Fruit fly (Drosophila melanogaster) whole organism, embryonic: ENCODE data around the gene GlcAT-P.
A peak's percentile ranks its signal among the peaks of the same experiment; 100 is the strongest.

Source experiments
- Bgb ChIP-seq: fragments of 200-800 bp; sonication (Bioruptor generic); IDR thresholded peaks from 2 replicates; pipeline ENCODE4 v1.3.6; 2022; ENCODE audit warnings: missing biosample characterization, missing genetic modification characterization; ENCODE audit not compliant: partially characterized antibody
- CG12155 ChIP-seq: fragments of 200-800 bp; sonication (Bioruptor generic); optimal IDR thresholded peaks from 3 replicates; lab custom pipeline; 2016; ENCODE audit warnings: missing biosample characterization, missing genetic modification characterization
- CG14860 ChIP-seq: fragments of 200-800 bp; sonication (Bioruptor generic); IDR thresholded peaks from 3 replicates; pipeline ENCODE4 v1.3.6; 2022; ENCODE audit warnings: missing biosample characterization, missing genetic modification characterization; ENCODE audit not compliant: partially characterized antibody
- CG15479 ChIP-seq: fragments of 200-800 bp; sonication (Bioruptor generic); optimal IDR thresholded peaks from 3 replicates; lab custom pipeline; 2019; ENCODE audit warnings: missing biosample characterization, mild to moderate bottlenecking, missing genetic modification characterization, moderate library complexity
- CG15696 ChIP-seq: fragments of 200-800 bp; sonication (Bioruptor generic); optimal IDR thresholded peaks from 2 replicates; lab custom pipeline; 2019; ENCODE audit warnings: missing biosample characterization, mild to moderate bottlenecking, missing genetic modification characterization, moderate library complexity
- CG16813 ChIP-seq: fragments of 200-800 bp; sonication (Bioruptor generic); IDR thresholded peaks from 3 replicates; pipeline ENCODE4 v1.3.6; 2022; ENCODE audit warnings: missing biosample characterization, missing genetic modification characterization; ENCODE audit not compliant: partially characterized antibody
- CG32772 ChIP-seq: fragments of 200-800 bp; sonication (Bioruptor generic); IDR thresholded peaks from 2 replicates; pipeline ENCODE4 v1.3.6; 2022; ENCODE audit warnings: missing biosample characterization, missing genetic modification characterization
- CG6683 ChIP-seq: fragments of 200-800 bp; sonication (Bioruptor generic); optimal IDR thresholded peaks from 2 replicates; lab custom pipeline; 2017; ENCODE audit warnings: missing biosample characterization, mild to moderate bottlenecking, missing genetic modification characterization, missing genetic modification reagents
- CG6791 ChIP-seq: fragments of 200-800 bp; sonication (Bioruptor generic); IDR thresholded peaks from 3 replicates; pipeline ENCODE4 v1.3.6; 2022; ENCODE audit warnings: missing biosample characterization, missing genetic modification characterization; ENCODE audit not compliant: partially characterized antibody
- CG7357 ChIP-seq: fragments of 200-800 bp; sonication (Bioruptor generic); IDR thresholded peaks from 3 replicates; pipeline ENCODE4 v1.3.6; 2022; ENCODE audit warnings: missing biosample characterization, missing genetic modification characterization
- CG7745 ChIP-seq: fragments of 200-800 bp; sonication (Bioruptor generic); optimal IDR thresholded peaks from 2 replicates; lab custom pipeline; 2018; ENCODE audit warnings: missing biosample characterization, mild to moderate bottlenecking, missing genetic modification characterization, moderate library complexity
- CG7839 ChIP-seq: fragments of 200-800 bp; sonication (Bioruptor generic); optimal IDR thresholded peaks from 3 replicates; lab custom pipeline; 2018; ENCODE audit warnings: missing biosample characterization, mild to moderate bottlenecking, missing genetic modification characterization, moderate library complexity
- CTCF ChIP-seq: fragments of 200-800 bp; sonication (Bioruptor generic); optimal IDR thresholded peaks from 2 replicates; lab custom pipeline; 2017; ENCODE audit warnings: missing biosample characterization, mild to moderate bottlenecking, missing genetic modification characterization, moderate library complexity
- Doc2 ChIP-seq: fragments of 200-800 bp; sonication (Bioruptor generic); IDR thresholded peaks from 2 replicates; pipeline ENCODE4 v1.3.6; 2022; ENCODE audit warnings: missing biosample characterization, missing genetic modification characterization
- Fer1 ChIP-seq: fragments of 200-800 bp; sonication (Bioruptor generic); optimal IDR thresholded peaks from 2 replicates; lab custom pipeline; 2017; ENCODE audit warnings: missing biosample characterization, mild to moderate bottlenecking, missing genetic modification characterization
- Neu2 ChIP-seq: fragments of 200-800 bp; sonication (Bioruptor generic); optimal IDR thresholded peaks from 3 replicates; lab custom pipeline; 2016; ENCODE audit warnings: missing biosample characterization, missing genetic modification characterization, borderline replicate concordance
- Rfx ChIP-seq: fragments of 200-800 bp; sonication (Bioruptor generic); IDR thresholded peaks from 2 replicates; pipeline ENCODE4 v1.3.6; 2022; ENCODE audit warnings: missing biosample characterization, missing genetic modification characterization
- Sox102F ChIP-seq: fragments of 200-800 bp; sonication (Bioruptor generic); optimal IDR thresholded peaks from 2 replicates; lab custom pipeline; 2018; ENCODE audit warnings: missing biosample characterization, mild to moderate bottlenecking, missing genetic modification characterization, moderate library complexity
- Spps ChIP-seq: fragments of 200-800 bp; sonication (Bioruptor generic); optimal IDR thresholded peaks from 2 replicates; lab custom pipeline; 2018; ENCODE audit warnings: missing biosample characterization, mild to moderate bottlenecking, missing genetic modification characterization
- Ssrp ChIP-seq: fragments of 200-800 bp; sonication (Bioruptor generic); optimal IDR thresholded peaks from 2 replicates; lab custom pipeline; 2018; ENCODE audit warnings: missing biosample characterization, mild to moderate bottlenecking, missing genetic modification characterization, moderate library complexity
- Stat92E ChIP-seq, 3 experiments: fragments of >200 bp in 2 of 3; fragments of 200-800 bp in 1 of 3; sonication (Bioruptor generic) in 1 of 3; optimal IDR thresholded peaks; 2 replicates each; lab custom pipeline; 2017 to 2019; ENCODE audit warnings: missing biosample characterization in 3 of 3, missing genetic modification characterization in 3 of 3, mild to moderate bottlenecking in 1 of 3, moderate library complexity in 1 of 3
- amos ChIP-seq: fragments of 200-800 bp; sonication (Bioruptor generic); IDR thresholded peaks from 2 replicates; pipeline ENCODE4 v1.3.6; 2022; ENCODE audit warnings: missing biosample characterization, missing genetic modification characterization; ENCODE audit not compliant: partially characterized antibody
- aop ChIP-seq: fragments of 200-800 bp; sonication (Bioruptor generic); IDR thresholded peaks from 2 replicates; pipeline ENCODE4 v1.3.6; 2022; ENCODE audit warnings: missing biosample characterization, missing genetic modification characterization
- bigmax ChIP-seq: fragments of 200-800 bp; sonication (Bioruptor generic); optimal IDR thresholded peaks from 2 replicates; lab custom pipeline; 2018; ENCODE audit warnings: missing biosample characterization, mild to moderate bottlenecking, missing genetic modification characterization
- chn ChIP-seq: fragments of 200-800 bp; sonication (Bioruptor generic); optimal IDR thresholded peaks from 2 replicates; lab custom pipeline; 2016; ENCODE audit warnings: missing biosample characterization, missing genetic modification characterization
- exex ChIP-seq: fragments of 200-800 bp; sonication (Bioruptor generic); optimal IDR thresholded peaks from 4 replicates; lab custom pipeline; 2018; ENCODE audit warnings: missing biosample characterization, mild to moderate bottlenecking, missing genetic modification characterization, moderate library complexity
- gem ChIP-seq: fragments of 200-800 bp; sonication (Bioruptor generic); optimal IDR thresholded peaks from 2 replicates; lab custom pipeline; 2019; ENCODE audit warnings: missing biosample characterization, mild to moderate bottlenecking, missing genetic modification characterization, moderate library complexity
- gfzf ChIP-seq: fragments of 200-800 bp; sonication (Bioruptor generic); optimal IDR thresholded peaks from 2 replicates; lab custom pipeline; 2016; ENCODE audit warnings: missing biosample characterization, mild to moderate bottlenecking, missing genetic modification characterization, moderate library complexity
- grn ChIP-seq: fragments of 200-800 bp; sonication (Bioruptor generic); optimal IDR thresholded peaks from 3 replicates; lab custom pipeline; 2017; ENCODE audit warnings: missing biosample characterization, missing genetic modification characterization
- lab ChIP-seq: fragments of 200-800 bp; sonication (Bioruptor generic); optimal IDR thresholded peaks from 3 replicates; lab custom pipeline; 2017; ENCODE audit warnings: missing biosample characterization, missing genetic modification characterization, mild to moderate bottlenecking, moderate library complexity, missing genetic modification reagents
- mirr ChIP-seq: fragments of 200-800 bp; sonication (Bioruptor generic); optimal IDR thresholded peaks from 3 replicates; lab custom pipeline; 2018; ENCODE audit warnings: missing biosample characterization, mild to moderate bottlenecking, missing genetic modification characterization
- mld ChIP-seq: fragments of 200-800 bp; sonication (Bioruptor generic); IDR thresholded peaks from 3 replicates; pipeline ENCODE4 v1.3.6; 2022; ENCODE audit warnings: missing biosample characterization, missing genetic modification characterization; ENCODE audit not compliant: partially characterized antibody
- nau ChIP-seq: fragments of 200-800 bp; sonication (Bioruptor generic); optimal IDR thresholded peaks from 3 replicates; lab custom pipeline; 2017; ENCODE audit warnings: missing biosample characterization, mild to moderate bottlenecking, missing genetic modification characterization, missing genetic modification reagents
- pita ChIP-seq: fragments of 200-800 bp; sonication (Bioruptor generic); optimal IDR thresholded peaks from 2 replicates; lab custom pipeline; 2017; ENCODE audit warnings: missing biosample characterization, mild to moderate bottlenecking, missing genetic modification characterization
- pzg ChIP-seq: fragments of 200-800 bp; sonication (Bioruptor generic); optimal IDR thresholded peaks from 3 replicates; lab custom pipeline; 2018; ENCODE audit warnings: missing biosample characterization, mild to moderate bottlenecking, missing genetic modification characterization, moderate library complexity
- sd ChIP-seq: fragments of 200-800 bp; sonication (Bioruptor generic); optimal IDR thresholded peaks from 3 replicates; lab custom pipeline; 2018; ENCODE audit warnings: missing biosample characterization, mild to moderate bottlenecking, missing genetic modification characterization, moderate library complexity
- stwl ChIP-seq: fragments of 200-800 bp; sonication (Bioruptor generic); optimal IDR thresholded peaks from 3 replicates; lab custom pipeline; 2018; ENCODE audit warnings: missing biosample characterization, mild to moderate bottlenecking, missing genetic modification characterization, moderate library complexity
- sug ChIP-seq: fragments of 200-800 bp; optimal IDR thresholded peaks from 2 replicates; lab custom pipeline; 2019; ENCODE audit warnings: missing biosample characterization, mild to moderate bottlenecking, missing genetic modification characterization, moderate library complexity
- ttk ChIP-seq: fragments of 200-800 bp; sonication (Bioruptor generic); IDR thresholded peaks from 2 replicates; pipeline ENCODE4 v2.1.2; 2022; ENCODE audit warnings: missing biosample characterization, missing genetic modification characterization
- zen ChIP-seq: fragments of 200-800 bp; sonication (Bioruptor generic); optimal IDR thresholded peaks from 3 replicates; lab custom pipeline; 2018; ENCODE audit warnings: missing biosample characterization, mild to moderate bottlenecking, missing genetic modification characterization, moderate library complexity

Gene GlcAT-P

DNA sequence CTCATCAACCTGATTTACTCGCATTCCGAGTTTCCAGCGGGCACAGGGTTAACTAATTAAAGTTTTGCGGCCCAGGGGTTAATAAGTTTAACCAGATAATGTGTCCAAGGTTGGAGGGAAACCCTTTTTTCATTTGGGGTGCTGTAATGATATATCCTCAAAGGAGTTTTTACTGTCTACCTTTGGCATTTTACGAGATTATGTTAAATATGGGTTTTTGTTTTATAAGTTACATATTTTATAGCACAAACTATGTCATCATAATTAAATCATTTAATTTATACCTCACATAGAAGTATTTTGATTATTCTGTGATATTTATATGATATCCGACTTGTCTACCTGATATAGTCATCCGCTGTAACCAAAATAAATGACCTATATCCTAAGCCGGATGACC lies 38.8 kb upstream of the GlcAT-P start, which contains the start of gene Ir68a:
Gene Ir68a (minus strand): TSS at position 101 of the 400 bp plus-strand sequence.
- TF ChIP-seq CG32772 (GFP tag; lab: Robert Waterston, UW): no peak
- 0 out of 3 replicates have a peak, but pooled peaks have one; percentile 6 for TF ChIP-seq mld (GFP tag; lab: Robert Waterston, UW)
- no peak for TF ChIP-seq chn
- no peak for TF ChIP-seq aop (GFP tag; lab: Robert Waterston, UW)
- TF ChIP-seq, all 482 proteins: peak for 1

DNA sequence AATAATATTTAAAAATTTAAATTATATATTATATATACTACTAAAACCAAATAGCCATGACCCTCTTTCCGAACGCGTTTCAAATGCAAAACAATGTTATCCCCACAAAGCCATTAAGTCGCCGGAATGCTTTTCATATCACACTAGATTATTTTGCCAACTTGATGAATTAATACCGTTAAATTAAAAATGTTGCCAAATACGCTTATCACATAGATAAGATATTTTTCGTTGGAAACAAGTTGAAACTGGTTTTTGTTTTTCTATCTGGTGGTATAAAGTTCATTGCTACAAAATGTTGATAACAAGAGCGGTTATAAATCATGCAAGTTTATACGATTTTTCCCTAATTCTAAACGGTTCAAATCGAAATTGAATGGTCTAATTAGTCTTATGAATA lies 36.2 kb upstream of the GlcAT-P start:
- TF ChIP-seq sd (tag; lab: Kevin White, UChicago) (peak; percentile 1), Rfx (GFP tag; lab: Robert Waterston, UW) (no peak), gem (tag; lab: Kevin White, UChicago) (peak; percentile 67), mirr (GFP tag; lab: Kevin White, UChicago) (peak; percentile 80), sug (tag; lab: Kevin White, UChicago) (peak; percentile 20), lab (peak; percentile 12), nau (GFP tag; lab: Kevin White, UChicago) (no peak), exex (tag; lab: Kevin White, UChicago) (peak; percentile 93), bigmax (no peak)

DNA sequence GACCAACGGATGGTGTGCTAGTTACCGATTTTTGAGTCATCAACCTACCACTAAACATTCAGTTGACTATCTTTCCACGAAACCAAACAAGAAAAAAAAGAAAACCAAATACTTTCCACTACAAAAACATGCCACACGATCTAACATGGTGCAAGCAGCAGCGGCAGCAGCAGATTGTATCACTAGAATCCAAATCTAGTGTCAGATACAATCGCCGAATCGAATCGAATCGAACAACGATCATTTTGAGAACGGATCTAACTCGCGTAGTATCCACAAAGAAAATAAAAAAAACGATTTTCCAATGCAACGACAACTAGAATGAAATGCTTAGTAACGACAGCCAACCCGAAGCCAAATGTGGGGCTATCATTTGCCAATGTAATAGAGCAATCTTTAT lies 30.4 kb upstream of the GlcAT-P start:
- TF ChIP-seq Neu2 (GFP tag; lab: Kevin White, UChicago) (no peak), Stat92E (GFP tag; optimal IDR thresholded peaks at IDR 0.05; lab: Kevin White, UChicago) (peak in 1 of 3 experiments; percentile 14), ttk (GFP tag; lab: Robert Waterston, UW) (no peak), CG7357 (GFP tag; lab: Robert Waterston, UW) (no peak), grn (GFP tag; lab: Kevin White, UChicago) (peak; percentile 94)

DNA sequence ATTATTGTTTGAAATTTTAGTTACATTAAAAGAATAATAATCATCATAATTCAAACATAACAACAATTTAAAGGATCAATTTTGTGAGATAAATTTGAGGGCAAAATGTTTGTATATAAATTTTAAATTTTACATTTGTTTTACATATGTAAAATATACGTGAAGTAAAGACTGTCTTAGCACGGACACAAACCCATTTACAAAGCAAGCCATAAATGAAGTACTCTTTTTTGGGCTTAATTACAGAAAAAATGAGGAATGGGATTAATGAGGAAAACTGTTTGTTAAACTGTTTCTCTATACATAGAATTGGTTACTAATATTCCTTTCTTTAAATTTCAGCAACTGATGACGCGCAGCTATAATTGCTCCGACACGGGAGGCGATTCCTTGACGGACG lies 27.3 kb upstream of the GlcAT-P start:
- no peak for TF ChIP-seq Doc2 (GFP tag; lab: Robert Waterston, UW)
- TF ChIP-seq CG6791 (GFP tag; lab: Robert Waterston, UW): no peak
- TF ChIP-seq CTCF: peak; percentile 68
- TF ChIP-seq zen (tag; lab: Kevin White, UChicago): peak; percentile 25
- no peak for TF ChIP-seq Spps (tag; lab: Kevin White, UChicago)
- no peak for TF ChIP-seq Sox102F
- TF ChIP-seq Fer1 (GFP tag; lab: Kevin White, UChicago): no peak
- TF ChIP-seq amos (GFP tag; lab: Robert Waterston, UW): peak; percentile 50; the same call in 1 of the 2 replicates
- peak; percentile 48 for TF ChIP-seq Bgb (GFP tag; lab: Robert Waterston, UW)
- no peak for TF ChIP-seq CG16813
- no peak for TF ChIP-seq Ssrp (tag; lab: Kevin White, UChicago)
- peak; percentile 42; the same call in 1 of the 3 replicates for TF ChIP-seq CG14860
- no peak for TF ChIP-seq CG6683
- TF ChIP-seq CG12155: no peak
- TF ChIP-seq pzg (GFP tag; lab: Kevin White, UChicago): no peak
- TF ChIP-seq stwl (tag; lab: Kevin White, UChicago): peak; percentile 38
- TF ChIP-seq pita (GFP tag; lab: Kevin White, UChicago): peak; percentile 43
- TF ChIP-seq CG15479 (GFP tag; lab: Kevin White, UChicago): no peak
- TF ChIP-seq CG15696: no peak
- peak; percentile 100 for TF ChIP-seq CG7745 (tag; lab: Kevin White, UChicago)
- no peak for TF ChIP-seq gfzf (GFP tag; lab: Kevin White, UChicago)
- no peak for TF ChIP-seq CG7839 (tag; lab: Kevin White, UChicago)
